Fruit fly (Drosophila melanogaster) whole organism, larva: ENCODE data around the gene Erk7.

ENCODE experiments used
- noc ChIP-seq: fragments of 200-800 bp; sonication (Bioruptor generic); optimal IDR thresholded peaks from 3 replicates; lab custom pipeline; 2019; ENCODE audit warnings: missing biosample characterization, mild to moderate bottlenecking, missing genetic modification characterization, moderate library complexity

Gene Erk7

dm6 chrX:9216572-9216971 lies 50.9 kb downstream of the Erk7 start, which contains the start of gene CG15369:
CG15369 (plus strand) TSS chrX:9216872.
- TF ChIP-seq noc (tag; lab: Kevin White, UChicago), result no peak

dm6 chrX:9215485-9215884 lies 52.0 kb downstream of the Erk7 start, which contains the start of gene CG15368:
CG15368 (plus strand) TSS chrX:9215785.
- TF ChIP-seq noc (tag; lab: Kevin White, UChicago), result no peak

- no peak for TF ChIP-seq noc (tag; lab: Kevin White, UChicago)
Measured at dm6 chrX:9214576-9214975, 52.9 kb downstream of the Erk7 start, which contains the start of gene Obp8a. Obp8a (plus strand) TSS chrX:9214876.
